Fruit fly (Drosophila melanogaster) whole organism, embryonic: ENCODE measurements around the gene numb.

Experiments
- Awh ChIP-seq: fragments of 200-800 bp; sonication (Bioruptor generic); IDR thresholded peaks from 2 replicates; pipeline ENCODE4, ENCODE4 v1.3.6; 2022; ENCODE audit warnings: missing biosample characterization, missing genetic modification characterization
- CG10274 ChIP-seq: fragments of 200-800 bp; sonication (Bioruptor generic); optimal IDR thresholded peaks from 3 replicates; lab custom pipeline; 2017; ENCODE audit warnings: missing biosample characterization, mild to moderate bottlenecking, missing genetic modification characterization
- CG10431 ChIP-seq: fragments of 200-800 bp; sonication (Bioruptor generic); optimal IDR thresholded peaks from 3 replicates; lab custom pipeline; 2018; ENCODE audit warnings: missing biosample characterization, mild to moderate bottlenecking, missing genetic modification characterization
- CG11695 ChIP-seq: fragments of 200-800 bp; sonication (Bioruptor generic); IDR thresholded peaks from 3 replicates; pipeline ENCODE4 v1.3.6; 2022; ENCODE audit warnings: missing biosample characterization, missing genetic modification characterization
- CG12769 ChIP-seq: fragments of 200-800 bp; sonication (Bioruptor generic); optimal IDR thresholded peaks from 2 replicates; lab custom pipeline; 2019; ENCODE audit warnings: missing biosample characterization, mild to moderate bottlenecking, missing genetic modification characterization, moderate library complexity
- CG15073 ChIP-seq: fragments of 200-800 bp; sonication (Bioruptor generic); optimal IDR thresholded peaks from 2 replicates; lab custom pipeline; 2016; ENCODE audit warnings: missing biosample characterization, missing genetic modification characterization
- CG1603 ChIP-seq: fragments of 200-800 bp; sonication (Bioruptor generic); optimal IDR thresholded peaks from 2 replicates; lab custom pipeline; 2019; ENCODE audit warnings: missing biosample characterization, mild to moderate bottlenecking, missing genetic modification characterization, moderate library complexity
- CG16863 ChIP-seq: fragments of 200-800 bp; sonication (Bioruptor generic); optimal IDR thresholded peaks from 3 replicates; lab custom pipeline; 2016; ENCODE audit warnings: missing biosample characterization, missing genetic modification characterization
- CG17912 ChIP-seq: fragments of 200-800 bp; sonication (Bioruptor generic); optimal IDR thresholded peaks from 2 replicates; lab custom pipeline; 2018; ENCODE audit warnings: missing biosample characterization, mild to moderate bottlenecking, missing genetic modification characterization
- CG31365 ChIP-seq: fragments of 200-800 bp; sonication (Bioruptor generic); optimal IDR thresholded peaks from 2 replicates; lab custom pipeline; 2018; ENCODE audit warnings: missing biosample characterization, mild to moderate bottlenecking, missing genetic modification characterization
- CG3407 ChIP-seq: fragments of 200-800 bp; sonication (Bioruptor generic); optimal IDR thresholded peaks from 2 replicates; lab custom pipeline; 2018; ENCODE audit warnings: missing biosample characterization, mild to moderate bottlenecking, missing genetic modification characterization
- CG5953 ChIP-seq: fragments of 200-800 bp; sonication (Bioruptor generic); IDR thresholded peaks from 2 replicates; pipeline ENCODE4 v1.3.6; 2022; ENCODE audit warnings: missing biosample characterization, missing genetic modification characterization
- CG6654 ChIP-seq: fragments of 200-800 bp; sonication (Bioruptor generic); optimal IDR thresholded peaks from 2 replicates; lab custom pipeline; 2017; ENCODE audit warnings: missing biosample characterization, mild to moderate bottlenecking, missing genetic modification characterization
- CG6689 ChIP-seq: fragments of 200-800 bp; sonication (Bioruptor generic); IDR thresholded peaks from 2 replicates; pipeline ENCODE4 v1.3.6; 2022; ENCODE audit warnings: missing biosample characterization, missing genetic modification characterization
- CG6813 ChIP-seq: fragments of 200-800 bp; sonication (Bioruptor generic); optimal IDR thresholded peaks from 2 replicates; lab custom pipeline; 2017; ENCODE audit warnings: missing biosample characterization, missing genetic modification characterization, mild to moderate bottlenecking, moderate library complexity, missing genetic modification reagents
- CkIIα-i1 ChIP-seq: fragments of 200-800 bp; sonication (Bioruptor generic); IDR thresholded peaks from 2 replicates; pipeline ENCODE4 v1.3.6; 2022; ENCODE audit warnings: missing biosample characterization, missing genetic modification characterization
- CoRest ChIP-seq: fragments of 200-800 bp; sonication (Bioruptor generic); optimal IDR thresholded peaks from 3 replicates; lab custom pipeline; 2018; ENCODE audit warnings: missing biosample characterization, mild to moderate bottlenecking, missing genetic modification characterization, moderate library complexity
- D ChIP-seq, 2 experiments: fragments of 200-800 bp in 1 of 2; fragments of >200 bp in 1 of 2; sonication (Bioruptor generic) in 1 of 2; optimal IDR thresholded peaks; 2 replicates in 1 of 2; 3 replicates in 1 of 2; lab custom pipeline; 2017; ENCODE audit warnings: mild to moderate bottlenecking in 1 of 2, missing biosample characterization in 1 of 2, missing genetic modification characterization in 1 of 2, missing genetic modification reagents in 1 of 2
- Hr3 ChIP-seq: fragments of 200-800 bp; sonication (Bioruptor generic); optimal IDR thresholded peaks from 3 replicates; lab custom pipeline; 2016; ENCODE audit warnings: missing biosample characterization, missing genetic modification characterization
- Hr39 ChIP-seq: fragments of >200 bp; optimal IDR thresholded peaks from 2 replicates; lab custom pipeline; 2017
- Hr51 ChIP-seq, 2 experiments: fragments of 200-800 bp; sonication (Bioruptor generic); optimal IDR thresholded peaks; 2 replicates in 1 of 2; 3 replicates in 1 of 2; lab custom pipeline; 2016 to 2018; ENCODE audit warnings: missing biosample characterization in 2 of 2, missing genetic modification characterization in 2 of 2, mild to moderate bottlenecking in 1 of 2, moderate library complexity in 1 of 2
- MBD-R2 ChIP-seq: fragments of 200-800 bp; sonication (Bioruptor generic); IDR thresholded peaks from 2 replicates; pipeline ENCODE4 v1.3.6; 2022; ENCODE audit warnings: missing biosample characterization, missing genetic modification characterization
- MTF-1 ChIP-seq: fragments of 200-800 bp; sonication (Bioruptor generic); optimal IDR thresholded peaks from 2 replicates; lab custom pipeline; 2018; ENCODE audit warnings: missing biosample characterization, mild to moderate bottlenecking, missing genetic modification characterization, borderline replicate concordance
- NfI ChIP-seq: fragments of 200-800 bp; sonication (Bioruptor generic); optimal IDR thresholded peaks from 3 replicates; lab custom pipeline; 2018; ENCODE audit warnings: missing biosample characterization, mild to moderate bottlenecking, missing genetic modification characterization, moderate library complexity
- PHDP ChIP-seq: fragments of 200-800 bp; sonication (Bioruptor generic); optimal IDR thresholded peaks from 3 replicates; lab custom pipeline; 2018; ENCODE audit warnings: missing biosample characterization, mild to moderate bottlenecking, missing genetic modification characterization, moderate library complexity
- Scr ChIP-seq: fragments of 200-800 bp; sonication (Bioruptor generic); IDR thresholded peaks from 2 replicates; pipeline ENCODE4 v1.3.6; 2022; ENCODE audit warnings: missing biosample characterization, missing genetic modification characterization; ENCODE audit not compliant: partially characterized antibody
- Sry-δ ChIP-seq: fragments of 200-800 bp; sonication (Bioruptor generic); optimal IDR thresholded peaks from 2 replicates; lab custom pipeline; 2016; ENCODE audit warnings: missing biosample characterization, missing genetic modification characterization
- amos ChIP-seq: fragments of 200-800 bp; sonication (Bioruptor generic); IDR thresholded peaks from 2 replicates; pipeline ENCODE4 v1.3.6; 2022; ENCODE audit warnings: missing biosample characterization, missing genetic modification characterization; ENCODE audit not compliant: partially characterized antibody
- bigmax ChIP-seq: fragments of 200-800 bp; sonication (Bioruptor generic); optimal IDR thresholded peaks from 2 replicates; lab custom pipeline; 2018; ENCODE audit warnings: missing biosample characterization, mild to moderate bottlenecking, missing genetic modification characterization
- btn ChIP-seq: fragments of 200-800 bp; sonication (Bioruptor generic); optimal IDR thresholded peaks from 2 replicates; lab custom pipeline; 2016; ENCODE audit warnings: missing biosample characterization, missing genetic modification characterization
- chn ChIP-seq: fragments of 200-800 bp; sonication (Bioruptor generic); optimal IDR thresholded peaks from 2 replicates; lab custom pipeline; 2016; ENCODE audit warnings: missing biosample characterization, missing genetic modification characterization
- corto ChIP-seq: fragments of 200-800 bp; sonication (Bioruptor generic); optimal IDR thresholded peaks from 2 replicates; lab custom pipeline; 2016; ENCODE audit warnings: missing biosample characterization, mild to moderate bottlenecking, missing genetic modification characterization, moderate library complexity
- dmrt11E ChIP-seq: fragments of 200-800 bp; sonication (Bioruptor generic); optimal IDR thresholded peaks from 3 replicates; lab custom pipeline; 2018; ENCODE audit warnings: missing biosample characterization, mild to moderate bottlenecking, missing genetic modification characterization, moderate library complexity
- dpn ChIP-seq, 2 experiments: fragments of 200-800 bp; sonication (Bioruptor generic); optimal IDR thresholded peaks; 3 replicates each; lab custom pipeline; 2016; ENCODE audit warnings: missing biosample characterization in 2 of 2, missing genetic modification characterization in 2 of 2
- ftz-f1 ChIP-seq: fragments of 200-800 bp; sonication (Bioruptor generic); optimal IDR thresholded peaks from 2 replicates; lab custom pipeline; 2016; ENCODE audit warnings: missing biosample characterization, missing genetic modification characterization
- gce ChIP-seq: fragments of 200-800 bp; sonication (Bioruptor generic); IDR thresholded peaks from 3 replicates; pipeline ENCODE4 v1.3.6; 2022; ENCODE audit warnings: missing biosample characterization, missing genetic modification characterization
- gem ChIP-seq: fragments of 200-800 bp; sonication (Bioruptor generic); optimal IDR thresholded peaks from 2 replicates; lab custom pipeline; 2019; ENCODE audit warnings: missing biosample characterization, mild to moderate bottlenecking, missing genetic modification characterization, moderate library complexity
- gfzf ChIP-seq: fragments of 200-800 bp; sonication (Bioruptor generic); optimal IDR thresholded peaks from 2 replicates; lab custom pipeline; 2016; ENCODE audit warnings: missing biosample characterization, mild to moderate bottlenecking, missing genetic modification characterization, moderate library complexity
- h ChIP-seq: fragments of >200 bp; optimal IDR thresholded peaks from 2 replicates; lab custom pipeline; 2017
- ind ChIP-seq: fragments of 200-800 bp; sonication (Bioruptor generic); optimal IDR thresholded peaks from 3 replicates; lab custom pipeline; 2016; ENCODE audit warnings: missing biosample characterization, missing genetic modification characterization
- lov ChIP-seq, 2 experiments: fragments of 200-800 bp in 1 of 2; fragments of >200 bp in 1 of 2; sonication (Bioruptor generic) in 1 of 2; IDR thresholded peaks in 1 of 2; optimal IDR thresholded peaks in 1 of 2; 2 replicates in 1 of 2; 3 replicates in 1 of 2; pipeline versions ENCODE4 v1.3.6 to Lab custom; 2017 to 2022; ENCODE audit warnings: missing biosample characterization in 1 of 2, missing genetic modification characterization in 1 of 2
- odd ChIP-seq: fragments of 200-800 bp; sonication (Bioruptor generic); optimal IDR thresholded peaks from 2 replicates; lab custom pipeline; 2017; ENCODE audit warnings: missing biosample characterization, mild to moderate bottlenecking, missing genetic modification characterization
- org-1 ChIP-seq: fragments of 200-800 bp; sonication (Bioruptor generic); optimal IDR thresholded peaks from 2 replicates; lab custom pipeline; 2017; ENCODE audit warnings: missing biosample characterization, missing genetic modification characterization
- psq ChIP-seq: fragments of 200-800 bp; sonication (Bioruptor generic); optimal IDR thresholded peaks from 2 replicates; lab custom pipeline; 2017; ENCODE audit warnings: missing biosample characterization, missing genetic modification characterization
- pzg ChIP-seq: fragments of 200-800 bp; sonication (Bioruptor generic); optimal IDR thresholded peaks from 3 replicates; lab custom pipeline; 2018; ENCODE audit warnings: missing biosample characterization, mild to moderate bottlenecking, missing genetic modification characterization, moderate library complexity
- ranshi ChIP-seq: fragments of 200-800 bp; sonication (Bioruptor generic); IDR thresholded peaks from 2 replicates; pipeline ENCODE4 v1.3.6; 2022; ENCODE audit warnings: missing biosample characterization, missing genetic modification characterization
- slbo ChIP-seq: fragments of 200-800 bp; sonication (Bioruptor generic); IDR thresholded peaks from 2 replicates; pipeline ENCODE4 v1.3.6; 2022; ENCODE audit warnings: missing biosample characterization, missing genetic modification characterization
- tin ChIP-seq: fragments of 200-800 bp; sonication (Bioruptor generic); optimal IDR thresholded peaks from 3 replicates; lab custom pipeline; 2016; ENCODE audit warnings: missing biosample characterization, missing genetic modification characterization
- wdn ChIP-seq: fragments of 200-800 bp; sonication (Bioruptor generic); IDR thresholded peaks from 2 replicates; pipeline ENCODE4 v1.3.6; 2022; ENCODE audit warnings: missing biosample characterization, missing genetic modification characterization

Gene numb

dm6 chr2L:9430992-9431602 is 6.2 kb upstream of the numb start, which contains the start of the genes FucTB and scat (continued):
- TF ChIP-seq lov (optimal IDR thresholded peaks at IDR 0.05; lab: Kevin White, UChicago) (no peak), lov (GFP tag; IDR thresholded peaks at IDR 0.05; lab: Robert Waterston, UW) (peak; percentile 65; the same call in 1 of the 3 replicates), wdn (GFP tag; lab: Robert Waterston, UW) (peak; percentile 78), Awh (peak; percentile 79), Sry-δ (peak; percentile 6), Hr51 (GFP tag; optimal IDR thresholded peaks at IDR 0.05; lab: Kevin White, UChicago) (peak; percentile 78 to 93), ftz-f1 (GFP tag; lab: Kevin White, UChicago) (peak; percentile 8), ind (GFP tag; lab: Kevin White, UChicago) (peak; percentile 95), CG12769 (tag; lab: Kevin White, UChicago) (no peak), odd (GFP tag; lab: Kevin White, UChicago) (peak; percentile 78), CG10431 (peak; percentile 65), ranshi (GFP tag; lab: Robert Waterston, UW) (peak; percentile 87), amos (GFP tag; lab: Robert Waterston, UW) (0 out of 2 replicates have a peak, but pooled peaks have one; percentile 4), Hr3 (peak; percentile 98), PHDP (tag; lab: Kevin White, UChicago) (peak; percentile 92), CG6654 (GFP tag; lab: Kevin White, UChicago) (peak; percentile 71), gce (GFP tag; lab: Robert Waterston, UW) (peak; percentile 67; the same call in 1 of the 3 replicates), Scr (GFP tag; lab: Robert Waterston, UW) (peak; percentile 32; the same call in 1 of the 2 replicates), D (optimal IDR thresholded peaks at IDR 0.05; lab: Kevin White, UChicago) (no peak), D (GFP tag; optimal IDR thresholded peaks at IDR 0.05; lab: Kevin White, UChicago) (peak; percentile 76), chn (GFP tag; lab: Kevin White, UChicago) (peak; percentile 63), gfzf (no peak), pzg (peak; percentile 22), NfI (GFP tag; lab: Kevin White, UChicago) (peak; percentile 92), org-1 (peak; percentile 67), dmrt11E (tag; lab: Kevin White, UChicago) (peak; percentile 98), CoRest (peak; percentile 98), MTF-1 (GFP tag; lab: Kevin White, UChicago) (peak; percentile 6), CG31365 (tag; lab: Kevin White, UChicago) (no peak), MBD-R2 (peak; percentile 79), CkIIα-i1 (no peak), gem (tag; lab: Kevin White, UChicago) (peak; percentile 98), CG3407 (GFP tag; lab: Kevin White, UChicago) (peak; percentile 80), psq (GFP tag; lab: Kevin White, UChicago) (peak; percentile 86), CG15073 (GFP tag; lab: Kevin White, UChicago) (peak; percentile 52), CG16863 (peak; percentile 14), CG5953 (GFP tag; lab: Robert Waterston, UW) (no peak), Hr39 (lab: Kevin White, UChicago) (no peak), CG6689 (GFP tag; lab: Robert Waterston, UW) (peak; percentile 94), CG6813 (GFP tag; lab: Kevin White, UChicago) (peak; percentile 62), slbo (GFP tag; lab: Robert Waterston, UW) (peak; percentile 96), tin (peak; percentile 92), corto (GFP tag; lab: Kevin White, UChicago) (peak; percentile 39), bigmax (GFP tag; lab: Kevin White, UChicago) (no peak), CG17912 (GFP tag; lab: Kevin White, UChicago) (peak; percentile 73), CG1603 (tag; lab: Kevin White, UChicago) (peak; percentile 54), btn (GFP tag; lab: Kevin White, UChicago) (no peak), CG10274 (GFP tag; lab: Kevin White, UChicago) (peak; percentile 69), h (lab: Kevin White, UChicago) (no peak), dpn (GFP tag; optimal IDR thresholded peaks at IDR 0.05; lab: Kevin White, UChicago) (peak; percentile 51 to 92), CG11695 (GFP tag; lab: Robert Waterston, UW) (peak; percentile 86)
